Fruit fly (Drosophila melanogaster) whole organism, embryonic: Measurements from ENCODE around the gene CG14452.

Experiments
- CG10209 ChIP-seq: fragments of 200-800 bp; sonication (Bioruptor generic); optimal IDR thresholded peaks from 3 replicates; lab custom pipeline; 2017; ENCODE audit warnings: missing biosample characterization, mild to moderate bottlenecking, missing genetic modification characterization, missing genetic modification reagents
- CG11085 ChIP-seq: fragments of 200-800 bp; sonication (Bioruptor generic); IDR thresholded peaks from 2 replicates; pipeline ENCODE4 v1.3.6; 2022; ENCODE audit warnings: missing biosample characterization, missing genetic modification characterization
- CG12769 ChIP-seq: fragments of 200-800 bp; sonication (Bioruptor generic); optimal IDR thresholded peaks from 2 replicates; lab custom pipeline; 2019; ENCODE audit warnings: missing biosample characterization, mild to moderate bottlenecking, missing genetic modification characterization, moderate library complexity
- CG15073 ChIP-seq: fragments of 200-800 bp; sonication (Bioruptor generic); optimal IDR thresholded peaks from 2 replicates; lab custom pipeline; 2016; ENCODE audit warnings: missing biosample characterization, missing genetic modification characterization
- CG15601 ChIP-seq: fragments of 200-800 bp; sonication (Bioruptor generic); optimal IDR thresholded peaks from 3 replicates; lab custom pipeline; 2019; ENCODE audit warnings: missing biosample characterization, mild to moderate bottlenecking, missing genetic modification characterization, moderate library complexity
- CG1602 ChIP-seq: fragments of 200-800 bp; sonication (Bioruptor generic); optimal IDR thresholded peaks from 3 replicates; lab custom pipeline; 2016; ENCODE audit warnings: missing biosample characterization, missing genetic modification characterization
- CG17359 ChIP-seq: fragments of 200-800 bp; sonication (Bioruptor generic); optimal IDR thresholded peaks from 3 replicates; lab custom pipeline; 2018; ENCODE audit warnings: missing biosample characterization, mild to moderate bottlenecking, missing genetic modification characterization, moderate library complexity
- CG17802 ChIP-seq: fragments of 200-800 bp; sonication (Bioruptor generic); optimal IDR thresholded peaks from 2 replicates; lab custom pipeline; 2018; ENCODE audit warnings: missing biosample characterization, mild to moderate bottlenecking, missing genetic modification characterization, moderate library complexity
- CG17912 ChIP-seq: fragments of 200-800 bp; sonication (Bioruptor generic); optimal IDR thresholded peaks from 2 replicates; lab custom pipeline; 2018; ENCODE audit warnings: missing biosample characterization, mild to moderate bottlenecking, missing genetic modification characterization
- CG18599 ChIP-seq: fragments of 200-800 bp; sonication (Bioruptor generic); optimal IDR thresholded peaks from 3 replicates; lab custom pipeline; 2017; ENCODE audit warnings: missing biosample characterization, missing genetic modification characterization, mild to moderate bottlenecking, moderate library complexity, missing genetic modification reagents
- CG2202 ChIP-seq: fragments of 200-800 bp; sonication (Bioruptor generic); optimal IDR thresholded peaks from 2 replicates; lab custom pipeline; 2018; ENCODE audit warnings: missing biosample characterization, mild to moderate bottlenecking, missing genetic modification characterization
- CG4424 ChIP-seq: fragments of 200-800 bp; sonication (Bioruptor generic); optimal IDR thresholded peaks from 3 replicates; lab custom pipeline; 2016; ENCODE audit warnings: missing biosample characterization, missing genetic modification characterization
- CG4820 ChIP-seq: fragments of 200-800 bp; sonication (Bioruptor generic); optimal IDR thresholded peaks from 3 replicates; lab custom pipeline; 2016; ENCODE audit warnings: missing biosample characterization, missing genetic modification characterization
- CG6689 ChIP-seq: fragments of 200-800 bp; sonication (Bioruptor generic); IDR thresholded peaks from 2 replicates; pipeline ENCODE4 v1.3.6; 2022; ENCODE audit warnings: missing biosample characterization, missing genetic modification characterization
- CG6765 ChIP-seq: fragments of 200-800 bp; sonication (Bioruptor generic); optimal IDR thresholded peaks from 3 replicates; lab custom pipeline; 2017; ENCODE audit warnings: missing biosample characterization, mild to moderate bottlenecking, missing genetic modification characterization
- CG7271 ChIP-seq: fragments of 200-800 bp; sonication (Bioruptor generic); optimal IDR thresholded peaks from 2 replicates; lab custom pipeline; 2018; ENCODE audit warnings: missing biosample characterization, mild to moderate bottlenecking, missing genetic modification characterization, moderate library complexity
- CG7839 ChIP-seq: fragments of 200-800 bp; sonication (Bioruptor generic); optimal IDR thresholded peaks from 3 replicates; lab custom pipeline; 2018; ENCODE audit warnings: missing biosample characterization, mild to moderate bottlenecking, missing genetic modification characterization, moderate library complexity
- CG8388 ChIP-seq: fragments of 200-800 bp; sonication (Bioruptor generic); optimal IDR thresholded peaks from 2 replicates; lab custom pipeline; 2019; ENCODE audit warnings: missing biosample characterization, mild to moderate bottlenecking, missing genetic modification characterization, moderate library complexity
- Camta ChIP-seq: fragments of 200-800 bp; sonication (Bioruptor generic); optimal IDR thresholded peaks from 2 replicates; lab custom pipeline; 2016; ENCODE audit warnings: missing biosample characterization, missing genetic modification characterization
- D19A ChIP-seq: fragments of 200-800 bp; optimal IDR thresholded peaks from 3 replicates; lab custom pipeline; 2019; ENCODE audit warnings: missing biosample characterization, mild to moderate bottlenecking, missing genetic modification characterization, moderate library complexity
- Dad ChIP-seq: fragments of 200-800 bp; sonication (Bioruptor generic); optimal IDR thresholded peaks from 3 replicates; lab custom pipeline; 2016; ENCODE audit warnings: missing biosample characterization, missing genetic modification characterization
- Doc3 ChIP-seq: fragments of 200-800 bp; sonication (Bioruptor generic); IDR thresholded peaks from 3 replicates; pipeline ENCODE4 v1.3.6; 2022; ENCODE audit warnings: missing biosample characterization, missing genetic modification characterization; ENCODE audit not compliant: partially characterized antibody
- Dp ChIP-seq: fragments of 200-800 bp; sonication (Bioruptor generic); optimal IDR thresholded peaks from 2 replicates; lab custom pipeline; 2018; ENCODE audit warnings: missing biosample characterization, mild to moderate bottlenecking, missing genetic modification characterization, moderate library complexity
- Dref ChIP-seq: fragments of 200-800 bp; sonication (Bioruptor generic); IDR thresholded peaks from 2 replicates; pipeline ENCODE4 v1.3.6; 2022; ENCODE audit warnings: missing biosample characterization, missing genetic modification characterization
- E2f2 ChIP-seq: fragments of 200-800 bp; sonication (Bioruptor generic); IDR thresholded peaks from 2 replicates; pipeline ENCODE4 v1.3.6; 2022; ENCODE audit warnings: missing biosample characterization, missing genetic modification characterization
- HHEX ChIP-seq: fragments of 200-800 bp; sonication (Bioruptor generic); optimal IDR thresholded peaks from 3 replicates; lab custom pipeline; 2017; ENCODE audit warnings: missing biosample characterization, mild to moderate bottlenecking, missing genetic modification characterization, missing genetic modification reagents
- Hmr ChIP-seq: fragments of 200-800 bp; sonication (Bioruptor generic); optimal IDR thresholded peaks from 3 replicates; lab custom pipeline; 2017; ENCODE audit warnings: mild to moderate bottlenecking, missing biosample characterization, missing genetic modification reagents, missing genetic modification characterization
- Hsf ChIP-seq: fragments of 200-800 bp; sonication (Bioruptor generic); optimal IDR thresholded peaks from 3 replicates; lab custom pipeline; 2016; ENCODE audit warnings: missing biosample characterization, missing genetic modification characterization
- MTF-1 ChIP-seq: fragments of 200-800 bp; sonication (Bioruptor generic); optimal IDR thresholded peaks from 2 replicates; lab custom pipeline; 2018; ENCODE audit warnings: missing biosample characterization, mild to moderate bottlenecking, missing genetic modification characterization, borderline replicate concordance
- Med ChIP-seq: fragments of 200-800 bp; sonication (Bioruptor generic); peaks from one replicate; lab custom pipeline; 2016; ENCODE audit warnings: missing biosample characterization, missing genetic modification characterization, mild to moderate bottlenecking, inconsistent platforms, moderate library complexity
- Nf-YA ChIP-seq: fragments of 200-800 bp; sonication (Bioruptor generic); IDR thresholded peaks from 2 replicates; pipeline ENCODE4 v1.3.6; 2022; ENCODE audit warnings: missing biosample characterization, missing genetic modification characterization
- Oli ChIP-seq: fragments of 200-800 bp; sonication (Bioruptor generic); optimal IDR thresholded peaks from 2 replicates; lab custom pipeline; 2018; ENCODE audit warnings: missing biosample characterization, mild to moderate bottlenecking, missing genetic modification characterization, moderate library complexity
- Optix ChIP-seq: fragments of 200-800 bp; sonication (Bioruptor generic); IDR thresholded peaks from 3 replicates; pipeline ENCODE4 v1.3.6; 2022; ENCODE audit warnings: missing biosample characterization, missing genetic modification characterization
- TFAM ChIP-seq: fragments of 200-800 bp; sonication (Bioruptor generic); optimal IDR thresholded peaks from 2 replicates; lab custom pipeline; 2017; ENCODE audit warnings: missing biosample characterization, missing genetic modification characterization, inconsistent platforms
- ac ChIP-seq: fragments of 200-800 bp; sonication (Bioruptor generic); optimal IDR thresholded peaks from 3 replicates; lab custom pipeline; 2017; ENCODE audit warnings: missing biosample characterization, mild to moderate bottlenecking, missing genetic modification characterization
- bcd ChIP-seq: fragments of 200-800 bp; sonication (Bioruptor generic); optimal IDR thresholded peaks from 2 replicates; lab custom pipeline; 2017; ENCODE audit warnings: missing biosample characterization, mild to moderate bottlenecking, missing genetic modification characterization
- chn ChIP-seq: fragments of 200-800 bp; sonication (Bioruptor generic); optimal IDR thresholded peaks from 2 replicates; lab custom pipeline; 2016; ENCODE audit warnings: missing biosample characterization, missing genetic modification characterization
- ci ChIP-seq: fragments of 200-800 bp; sonication (Bioruptor generic); IDR thresholded peaks from 3 replicates; pipeline ENCODE4 v1.3.6; 2022; ENCODE audit warnings: missing biosample characterization, missing genetic modification characterization
- gcm ChIP-seq: fragments of 200-800 bp; sonication (Bioruptor generic); optimal IDR thresholded peaks from 2 replicates; lab custom pipeline; 2019; ENCODE audit warnings: missing biosample characterization, mild to moderate bottlenecking, missing genetic modification characterization, moderate library complexity
- kni ChIP-seq: fragments of 200-800 bp; sonication (Bioruptor generic); optimal IDR thresholded peaks from 3 replicates; lab custom pipeline; 2017; ENCODE audit warnings: mild to moderate bottlenecking, missing biosample characterization, missing genetic modification reagents, missing genetic modification characterization
- lmd ChIP-seq: fragments of 200-800 bp; sonication (Bioruptor generic); IDR thresholded peaks from 2 replicates; pipeline ENCODE4 v1.3.6; 2022; ENCODE audit warnings: missing biosample characterization, missing genetic modification characterization
- prd ChIP-seq, 3 experiments: fragments of >200 bp in 2 of 3; fragments of 200-800 bp in 1 of 3; sonication (Bioruptor generic) in 1 of 3; optimal IDR thresholded peaks in 2 of 3; IDR thresholded peaks in 1 of 3; 2 replicates in 2 of 3; 3 replicates in 1 of 3; pipeline versions ENCODE4 v1.3.6 to Lab custom; 2017 to 2022; ENCODE audit warnings: missing biosample characterization in 1 of 3, missing genetic modification characterization in 1 of 3
- pros ChIP-seq: fragments of 200-800 bp; sonication (Bioruptor generic); optimal IDR thresholded peaks from 3 replicates; lab custom pipeline; 2019; ENCODE audit warnings: missing biosample characterization, mild to moderate bottlenecking, missing genetic modification characterization, moderate library complexity
- scrt ChIP-seq: fragments of 200-800 bp; sonication (Bioruptor generic); optimal IDR thresholded peaks from 2 replicates; lab custom pipeline; 2018; ENCODE audit warnings: missing biosample characterization, mild to moderate bottlenecking, missing genetic modification characterization, moderate library complexity
- sens ChIP-seq: fragments of 200-800 bp; sonication (Bioruptor generic); peaks from one replicate; lab custom pipeline; 2016; ENCODE audit warnings: missing biosample characterization, missing genetic modification characterization
- slbo ChIP-seq: fragments of 200-800 bp; sonication (Bioruptor generic); IDR thresholded peaks from 2 replicates; pipeline ENCODE4 v1.3.6; 2022; ENCODE audit warnings: missing biosample characterization, missing genetic modification characterization
- slou ChIP-seq: fragments of 200-800 bp; sonication (Bioruptor generic); optimal IDR thresholded peaks from 3 replicates; lab custom pipeline; 2016; ENCODE audit warnings: missing biosample characterization, missing genetic modification characterization
- so ChIP-seq: fragments of 200-800 bp; sonication (Bioruptor generic); IDR thresholded peaks from 3 replicates; pipeline ENCODE4 v1.3.6; 2022; ENCODE audit warnings: missing biosample characterization, missing genetic modification characterization
- tap ChIP-seq: fragments of 200-800 bp; optimal IDR thresholded peaks from 3 replicates; lab custom pipeline; 2019; ENCODE audit warnings: missing biosample characterization, mild to moderate bottlenecking, missing genetic modification characterization, moderate library complexity
- tll ChIP-seq, 2 experiments: fragments of 200-800 bp in 1 of 2; fragments of >200 bp in 1 of 2; sonication (Bioruptor generic) in 1 of 2; optimal IDR thresholded peaks; 2 replicates each; lab custom pipeline; 2017 to 2019; ENCODE audit warnings: missing biosample characterization in 2 of 2, missing genetic modification characterization in 2 of 2, mild to moderate bottlenecking in 1 of 2, moderate library complexity in 1 of 2

The CG14452 gene

DNA sequence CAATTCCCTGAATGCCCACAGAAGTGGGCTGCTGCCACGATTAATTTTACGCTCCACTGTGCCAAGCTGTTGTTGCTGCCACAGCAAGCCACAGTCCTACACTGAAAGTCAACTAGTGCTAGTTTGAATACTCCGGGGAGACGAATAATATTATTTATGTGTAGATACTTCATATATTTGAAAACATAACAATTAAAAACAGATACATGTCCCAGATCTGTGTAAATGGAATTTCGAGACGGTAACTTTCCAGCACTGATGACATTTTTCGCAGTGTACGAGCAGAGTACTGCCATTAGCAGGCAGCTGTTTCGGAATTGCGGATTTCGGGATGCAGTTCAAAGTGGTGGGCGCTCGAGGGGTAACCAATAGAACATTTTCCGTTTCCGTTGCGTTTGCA, 30.6 kb upstream of the CG14452 start (continued):
- TF ChIP-seq HHEX (GFP tag; lab: Kevin White, UChicago) (peak; percentile 13), CG2202 (tag; lab: Kevin White, UChicago) (no peak), pros (GFP tag; lab: Kevin White, UChicago) (no peak), CG17802 (no peak), Dp (no peak), TFAM (GFP tag; lab: Kevin White, UChicago) (no peak), CG7271 (tag; lab: Kevin White, UChicago) (no peak), CG7839 (tag; lab: Kevin White, UChicago) (peak; percentile 35), CG10209 (GFP tag; lab: Kevin White, UChicago) (no peak), slbo (GFP tag; lab: Robert Waterston, UW) (peak; percentile 49), slou (GFP tag; lab: Kevin White, UChicago) (no peak), Doc3 (no peak), CG11085 (GFP tag; lab: Robert Waterston, UW) (no peak), lmd (no peak), Nf-YA (no peak), ci (GFP tag; lab: Robert Waterston, UW) (peak; percentile 61; the same call in 1 of the 3 replicates), gcm (GFP tag; lab: Kevin White, UChicago) (no peak), tll (GFP tag; optimal IDR thresholded peaks at IDR 0.05; lab: Kevin White, UChicago) (no peak), Hmr (no peak), kni (GFP tag; lab: Kevin White, UChicago) (no peak), CG15601 (tag; lab: Kevin White, UChicago) (no peak), Oli (tag; lab: Kevin White, UChicago) (peak; percentile 50), Camta (GFP tag; lab: Kevin White, UChicago) (no peak), tap (tag; lab: Kevin White, UChicago) (no peak), CG4424 (GFP tag; lab: Kevin White, UChicago) (peak; percentile 21), CG1602 (peak; percentile 19), D19A (tag; lab: Kevin White, UChicago) (peak; percentile 17), CG6689 (GFP tag; lab: Robert Waterston, UW) (peak; percentile 18; the same call in 1 of the 2 replicates), chn (GFP tag; lab: Kevin White, UChicago) (peak; percentile 12), prd (optimal IDR thresholded peaks at IDR 0.05; lab: Kevin White, UChicago) (no peak), prd (GFP tag; IDR thresholded peaks at IDR 0.05; lab: Robert Waterston, UW) (peak; percentile 72; the same call in 2 of the 3 replicates), CG17912 (GFP tag; lab: Kevin White, UChicago) (no peak), so (GFP tag; lab: Robert Waterston, UW) (no peak), Med (GFP tag; lab: Kevin White, UChicago) (peak; percentile 73), CG4820 (GFP tag; lab: Kevin White, UChicago) (peak; percentile 37), CG18599 (GFP tag; lab: Kevin White, UChicago) (peak; percentile 20), bcd (GFP tag; lab: Kevin White, UChicago) (no peak), CG17359 (peak; percentile 43), Dref (GFP tag; lab: Robert Waterston, UW) (no peak), E2f2 (GFP tag; lab: Robert Waterston, UW) (no peak), CG15073 (GFP tag; lab: Kevin White, UChicago) (no peak), scrt (GFP tag; lab: Kevin White, UChicago) (no peak), MTF-1 (GFP tag; lab: Kevin White, UChicago) (no peak), sens (GFP tag; lab: Kevin White, UChicago) (peak; percentile 87), Dad (GFP tag; lab: Kevin White, UChicago) (no peak), Optix (GFP tag; lab: Robert Waterston, UW) (no peak), CG8388 (GFP tag; lab: Kevin White, UChicago) (peak; percentile 22), CG12769 (peak; percentile 44), ac (GFP tag; lab: Kevin White, UChicago) (no peak), CG6765 (no peak), Hsf (peak; percentile 17)
